Fruit fly (Drosophila melanogaster) whole organism, embryonic: ENCODE data around the gene Rpt5.

ENCODE experiments used
- C15 ChIP-seq: fragments of 200-800 bp; sonication (Bioruptor generic); IDR thresholded peaks from 3 replicates; pipeline ENCODE4 v1.3.6; 2022; ENCODE audit warnings: missing biosample characterization, missing genetic modification characterization
- CG12391 ChIP-seq: fragments of 200-800 bp; sonication (Bioruptor generic); optimal IDR thresholded peaks from 3 replicates; lab custom pipeline; 2018; ENCODE audit warnings: missing biosample characterization, mild to moderate bottlenecking, missing genetic modification characterization, moderate library complexity
- CG12769 ChIP-seq: fragments of 200-800 bp; sonication (Bioruptor generic); optimal IDR thresholded peaks from 2 replicates; lab custom pipeline; 2019; ENCODE audit warnings: missing biosample characterization, mild to moderate bottlenecking, missing genetic modification characterization, moderate library complexity
- CG14441 ChIP-seq: fragments of 200-800 bp; sonication (Bioruptor generic); IDR thresholded peaks from 2 replicates; pipeline ENCODE4 v1.3.6; 2022; ENCODE audit warnings: missing biosample characterization, missing genetic modification characterization
- CG17568 ChIP-seq: fragments of 200-800 bp; sonication (Bioruptor generic); optimal IDR thresholded peaks from 2 replicates; lab custom pipeline; 2018; ENCODE audit warnings: missing biosample characterization, mild to moderate bottlenecking, missing genetic modification characterization, moderate library complexity
- CG17829 ChIP-seq: fragments of 200-800 bp; optimal IDR thresholded peaks from 2 replicates; lab custom pipeline; 2019; ENCODE audit warnings: missing biosample characterization, mild to moderate bottlenecking, missing genetic modification characterization, moderate library complexity
- CG18262 ChIP-seq: fragments of 200-800 bp; optimal IDR thresholded peaks from 3 replicates; lab custom pipeline; 2019; ENCODE audit warnings: missing biosample characterization, mild to moderate bottlenecking, missing genetic modification characterization, moderate library complexity
- CG32767 ChIP-seq: fragments of 200-800 bp; sonication (Bioruptor generic); IDR thresholded peaks from 2 replicates; pipeline ENCODE4 v1.3.6; 2022; ENCODE audit warnings: missing biosample characterization, missing genetic modification characterization
- CG3847 ChIP-seq: fragments of 200-800 bp; sonication (Bioruptor generic); IDR thresholded peaks from 2 replicates; pipeline ENCODE4 v1.3.6; 2022; ENCODE audit warnings: missing biosample characterization, missing genetic modification characterization
- CG4617 ChIP-seq: fragments of 200-800 bp; sonication (Bioruptor generic); optimal IDR thresholded peaks from 3 replicates; lab custom pipeline; 2016; ENCODE audit warnings: missing biosample characterization, missing genetic modification characterization, borderline replicate concordance
- CG4730 ChIP-seq: fragments of 200-800 bp; sonication (Bioruptor generic); IDR thresholded peaks from 2 replicates; pipeline ENCODE4 v1.3.6; 2022; ENCODE audit warnings: missing biosample characterization, missing genetic modification characterization
- CG7271 ChIP-seq: fragments of 200-800 bp; sonication (Bioruptor generic); optimal IDR thresholded peaks from 2 replicates; lab custom pipeline; 2018; ENCODE audit warnings: missing biosample characterization, mild to moderate bottlenecking, missing genetic modification characterization, moderate library complexity
- CG7357 ChIP-seq: fragments of 200-800 bp; sonication (Bioruptor generic); IDR thresholded peaks from 3 replicates; pipeline ENCODE4 v1.3.6; 2022; ENCODE audit warnings: missing biosample characterization, missing genetic modification characterization
- CG7963 ChIP-seq: fragments of 200-800 bp; sonication (Bioruptor generic); IDR thresholded peaks from 3 replicates; pipeline ENCODE4 v1.3.6; 2022; ENCODE audit warnings: missing biosample characterization, missing genetic modification characterization; ENCODE audit not compliant: partially characterized antibody
- CG9727 ChIP-seq: fragments of 200-800 bp; sonication (Bioruptor generic); optimal IDR thresholded peaks from 3 replicates; lab custom pipeline; 2017; ENCODE audit warnings: missing biosample characterization, mild to moderate bottlenecking, missing genetic modification characterization
- CoRest ChIP-seq: fragments of 200-800 bp; sonication (Bioruptor generic); optimal IDR thresholded peaks from 3 replicates; lab custom pipeline; 2018; ENCODE audit warnings: missing biosample characterization, mild to moderate bottlenecking, missing genetic modification characterization, moderate library complexity
- Dll ChIP-seq: fragments of 200-800 bp; sonication (Bioruptor generic); IDR thresholded peaks from 4 replicates; pipeline ENCODE4 v1.3.6; 2022; ENCODE audit warnings: missing biosample characterization, missing genetic modification characterization; ENCODE audit not compliant: partially characterized antibody
- Doc3 ChIP-seq: fragments of 200-800 bp; sonication (Bioruptor generic); IDR thresholded peaks from 3 replicates; pipeline ENCODE4 v1.3.6; 2022; ENCODE audit warnings: missing biosample characterization, missing genetic modification characterization; ENCODE audit not compliant: partially characterized antibody
- Fer3 ChIP-seq: fragments of 200-800 bp; sonication (Bioruptor generic); optimal IDR thresholded peaks from 2 replicates; lab custom pipeline; 2018; ENCODE audit warnings: missing biosample characterization, mild to moderate bottlenecking, missing genetic modification characterization, moderate library complexity
- Lhr ChIP-seq: fragments of 200-800 bp; sonication (Bioruptor generic); optimal IDR thresholded peaks from 3 replicates; lab custom pipeline; 2017; ENCODE audit warnings: mild to moderate bottlenecking, missing biosample characterization, missing genetic modification reagents, missing genetic modification characterization
- MBD-R2 ChIP-seq: fragments of 200-800 bp; sonication (Bioruptor generic); IDR thresholded peaks from 2 replicates; pipeline ENCODE4 v1.3.6; 2022; ENCODE audit warnings: missing biosample characterization, missing genetic modification characterization
- Myb ChIP-seq: fragments of 200-800 bp; sonication (Bioruptor generic); optimal IDR thresholded peaks from 2 replicates; lab custom pipeline; 2016; ENCODE audit warnings: missing biosample characterization, missing genetic modification characterization
- NC2α ChIP-seq: fragments of 200-800 bp; sonication (Bioruptor generic); optimal IDR thresholded peaks from 2 replicates; lab custom pipeline; 2016; ENCODE audit warnings: missing biosample characterization, missing genetic modification characterization
- Side ChIP-seq: fragments of 200-800 bp; sonication (Bioruptor generic); optimal IDR thresholded peaks from 2 replicates; lab custom pipeline; 2016; ENCODE audit warnings: missing biosample characterization, missing genetic modification characterization
- Sox102F ChIP-seq: fragments of 200-800 bp; sonication (Bioruptor generic); optimal IDR thresholded peaks from 2 replicates; lab custom pipeline; 2018; ENCODE audit warnings: missing biosample characterization, mild to moderate bottlenecking, missing genetic modification characterization, moderate library complexity
- amos ChIP-seq: fragments of 200-800 bp; sonication (Bioruptor generic); IDR thresholded peaks from 2 replicates; pipeline ENCODE4 v1.3.6; 2022; ENCODE audit warnings: missing biosample characterization, missing genetic modification characterization; ENCODE audit not compliant: partially characterized antibody
- ato ChIP-seq: fragments of 200-800 bp; sonication (Bioruptor generic); IDR thresholded peaks from 2 replicates; pipeline ENCODE4 v1.3.6; 2022; ENCODE audit warnings: missing biosample characterization, missing genetic modification characterization; ENCODE audit not compliant: partially characterized antibody
- br ChIP-seq: fragments of >200 bp; optimal IDR thresholded peaks from 2 replicates; lab custom pipeline; 2017
- btn ChIP-seq: fragments of 200-800 bp; sonication (Bioruptor generic); optimal IDR thresholded peaks from 2 replicates; lab custom pipeline; 2016; ENCODE audit warnings: missing biosample characterization, missing genetic modification characterization
- chinmo ChIP-seq: fragments of 200-800 bp; sonication (Bioruptor generic); IDR thresholded peaks from 4 replicates; pipeline ENCODE4 v1.3.6; 2022; ENCODE audit warnings: missing biosample characterization, missing genetic modification characterization; ENCODE audit not compliant: partially characterized antibody
- crol ChIP-seq: fragments of 200-800 bp; sonication (Bioruptor generic); IDR thresholded peaks from 2 replicates; pipeline ENCODE4 v1.3.6; 2022; ENCODE audit warnings: missing biosample characterization, missing genetic modification characterization
- dmrt99B ChIP-seq: fragments of 200-800 bp; sonication (Bioruptor generic); optimal IDR thresholded peaks from 2 replicates; lab custom pipeline; 2018; ENCODE audit warnings: missing biosample characterization, mild to moderate bottlenecking, missing genetic modification characterization, moderate library complexity
- esg ChIP-seq: fragments of 200-800 bp; sonication (Bioruptor generic); conservative IDR thresholded peaks from 2 replicates; pipeline ENCODE4 v1.3.6; 2022; ENCODE audit warnings: missing biosample characterization, missing genetic modification characterization
- gce ChIP-seq: fragments of 200-800 bp; sonication (Bioruptor generic); IDR thresholded peaks from 3 replicates; pipeline ENCODE4 v1.3.6; 2022; ENCODE audit warnings: missing biosample characterization, missing genetic modification characterization
- gfzf ChIP-seq: fragments of 200-800 bp; sonication (Bioruptor generic); optimal IDR thresholded peaks from 2 replicates; lab custom pipeline; 2016; ENCODE audit warnings: missing biosample characterization, mild to moderate bottlenecking, missing genetic modification characterization, moderate library complexity
- jigr1 ChIP-seq: fragments of 200-800 bp; sonication (Bioruptor generic); IDR thresholded peaks from 3 replicates; pipeline ENCODE4 v1.3.6; 2022; ENCODE audit warnings: missing biosample characterization, missing genetic modification characterization
- kay ChIP-seq: fragments of 200-800 bp; sonication (Bioruptor generic); optimal IDR thresholded peaks from 2 replicates; lab custom pipeline; 2016; ENCODE audit warnings: missing biosample characterization, missing genetic modification characterization
- luna ChIP-seq: fragments of 200-800 bp; sonication (Bioruptor generic); optimal IDR thresholded peaks from 2 replicates; lab custom pipeline; 2016; ENCODE audit warnings: missing biosample characterization, missing genetic modification characterization
- pum ChIP-seq: fragments of 200-800 bp; sonication (Bioruptor generic); optimal IDR thresholded peaks from 2 replicates; lab custom pipeline; 2016; ENCODE audit warnings: missing biosample characterization, missing genetic modification characterization
- ranshi ChIP-seq: fragments of 200-800 bp; sonication (Bioruptor generic); IDR thresholded peaks from 2 replicates; pipeline ENCODE4 v1.3.6; 2022; ENCODE audit warnings: missing biosample characterization, missing genetic modification characterization
- salm ChIP-seq: fragments of 200-800 bp; sonication (Bioruptor generic); optimal IDR thresholded peaks from 2 replicates; lab custom pipeline; 2018; ENCODE audit warnings: missing biosample characterization, mild to moderate bottlenecking, missing genetic modification characterization
- sens ChIP-seq: fragments of 200-800 bp; sonication (Bioruptor generic); peaks from one replicate; lab custom pipeline; 2016; ENCODE audit warnings: missing biosample characterization, missing genetic modification characterization
- sisA ChIP-seq: fragments of 200-800 bp; sonication (Bioruptor generic); IDR thresholded peaks from 2 replicates; pipeline ENCODE4 v1.3.6; 2022; ENCODE audit warnings: missing biosample characterization, missing genetic modification characterization
- slbo ChIP-seq: fragments of 200-800 bp; sonication (Bioruptor generic); IDR thresholded peaks from 2 replicates; pipeline ENCODE4 v1.3.6; 2022; ENCODE audit warnings: missing biosample characterization, missing genetic modification characterization
- sr ChIP-seq: fragments of 200-800 bp; sonication (Bioruptor generic); IDR thresholded peaks from 3 replicates; pipeline ENCODE4 v1.3.6; 2022; ENCODE audit warnings: missing biosample characterization, missing genetic modification characterization
- stc ChIP-seq: fragments of 200-800 bp; sonication (Bioruptor generic); IDR thresholded peaks from 2 replicates; pipeline ENCODE4 v1.3.6; 2022; ENCODE audit warnings: missing biosample characterization, missing genetic modification characterization
- tgo ChIP-seq: fragments of 200-800 bp; sonication (Bioruptor generic); IDR thresholded peaks from 3 replicates; pipeline ENCODE4 v1.3.6; 2022; ENCODE audit warnings: missing biosample characterization, missing genetic modification characterization
- tup ChIP-seq: fragments of 200-800 bp; sonication (Bioruptor generic); optimal IDR thresholded peaks from 2 replicates; lab custom pipeline; 2016; ENCODE audit warnings: missing biosample characterization, mild to moderate bottlenecking, missing genetic modification characterization, moderate library complexity
- unpg ChIP-seq: fragments of 200-800 bp; sonication (Bioruptor generic); optimal IDR thresholded peaks from 3 replicates; lab custom pipeline; 2018; ENCODE audit warnings: missing biosample characterization, mild to moderate bottlenecking, missing genetic modification characterization, moderate library complexity
- zen ChIP-seq: fragments of 200-800 bp; sonication (Bioruptor generic); optimal IDR thresholded peaks from 3 replicates; lab custom pipeline; 2018; ENCODE audit warnings: missing biosample characterization, mild to moderate bottlenecking, missing genetic modification characterization, moderate library complexity
- zfh2 ChIP-seq: fragments of 200-800 bp; sonication (Bioruptor generic); optimal IDR thresholded peaks from 2 replicates; lab custom pipeline; 2016; ENCODE audit warnings: missing biosample characterization, missing genetic modification characterization

Rpt5 gene

dm6 chr3R:23752728-23753127 lies at the start of gene Rpt5, which contains the start of gene RanBP3 (continued):
- TF ChIP-seq gfzf (GFP tag; lab: Kevin White, UChicago) (peak; percentile 27), amos (GFP tag; lab: Robert Waterston, UW) (peak; percentile 86), unpg (no peak), CG12769 (tag; lab: Kevin White, UChicago) (no peak), tup (GFP tag; lab: Kevin White, UChicago) (no peak), gce (GFP tag; lab: Robert Waterston, UW) (peak; percentile 17; the same call in 1 of the 3 replicates), CG4730 (no peak), CG7271 (tag; lab: Kevin White, UChicago) (no peak), CG17568 (no peak), ranshi (GFP tag; lab: Robert Waterston, UW) (no peak), MBD-R2 (GFP tag; lab: Robert Waterston, UW) (peak; percentile 95), sens (GFP tag; lab: Kevin White, UChicago) (peak; percentile 84), Side (GFP tag; lab: Kevin White, UChicago) (peak; percentile 52), Lhr (GFP tag; lab: Kevin White, UChicago) (no peak), CG12391 (tag; lab: Kevin White, UChicago) (peak; percentile 33), CG7963 (GFP tag; lab: Robert Waterston, UW) (peak; percentile 76), salm (no peak), C15 (no peak), btn (GFP tag; lab: Kevin White, UChicago) (no peak), CG7357 (GFP tag; lab: Robert Waterston, UW) (no peak), slbo (peak; percentile 83), pum (GFP tag; lab: Kevin White, UChicago) (peak; percentile 34), sisA (GFP tag; lab: Robert Waterston, UW) (no peak; the same call in 1 of the 2 replicates), jigr1 (GFP tag; lab: Robert Waterston, UW) (no peak), sr (no peak), Dll (GFP tag; lab: Robert Waterston, UW) (peak; percentile 77), chinmo (peak; percentile 69; the same call in 1 of the 4 replicates), tgo (GFP tag; lab: Robert Waterston, UW) (no peak), kay (GFP tag; lab: Kevin White, UChicago) (peak; percentile 42), CG4617 (GFP tag; lab: Kevin White, UChicago) (peak; percentile 96), CG32767 (GFP tag; lab: Robert Waterston, UW) (no peak), CoRest (tag; lab: Kevin White, UChicago) (no peak), crol (GFP tag; lab: Robert Waterston, UW) (no peak), ato (GFP tag; lab: Robert Waterston, UW) (peak; percentile 75), CG3847 (GFP tag; lab: Robert Waterston, UW) (peak; percentile 76), esg (GFP tag; lab: Robert Waterston, UW) (no peak), Myb (GFP tag; lab: Kevin White, UChicago) (peak; percentile 60), Doc3 (peak; percentile 66), zen (tag; lab: Kevin White, UChicago) (no peak), CG18262 (no peak), Fer3 (tag; lab: Kevin White, UChicago) (peak; percentile 48), br (lab: Kevin White, UChicago) (no peak), NC2α (GFP tag; lab: Kevin White, UChicago) (peak; percentile 31), zfh2 (GFP tag; lab: Kevin White, UChicago) (peak; percentile 72), dmrt99B (tag; lab: Kevin White, UChicago) (no peak), luna (GFP tag; lab: Kevin White, UChicago) (peak; percentile 69), CG14441 (peak; percentile 44; the same call in 1 of the 2 replicates), CG9727 (GFP tag; lab: Kevin White, UChicago) (no peak), CG17829 (peak; percentile 50), stc (no peak), Sox102F (GFP tag; lab: Kevin White, UChicago) (no peak)
